Fruit fly (Drosophila melanogaster): Measurements from ENCODE around the gene Cp110.

The Cp110 gene

dm6 chrX:22481860-22482544, at the start of gene Cp110, which contains the start of gene CG12576:
TSS of gene Cp110 (plus strand) at chrX:22482082.
TSS of gene CG12576 (minus strand) at chrX:22482357.
- no peak for TF ChIP-seq Dll (optimal IDR thresholded peaks at IDR 0.05)
- TF ChIP-seq pan (optimal IDR thresholded peaks at IDR 0.05) = no peak
- no peak for TF ChIP-seq usp (GFP tag; optimal IDR thresholded peaks at IDR 0.05)
- TF ChIP-seq psq (optimal IDR thresholded peaks at IDR 0.05) = no peak
- no peak for TF ChIP-seq CG8478 (optimal IDR thresholded peaks at IDR 0.05)
- TF ChIP-seq EcR (GFP tag; optimal IDR thresholded peaks at IDR 0.05) = no peak

- peak; percentile 99 for TF ChIP-seq pan (optimal IDR thresholded peaks at IDR 0.05)
Observed at dm6 chrX:22432929-22433605, 48.8 kb upstream of the Cp110 start.

DNA sequence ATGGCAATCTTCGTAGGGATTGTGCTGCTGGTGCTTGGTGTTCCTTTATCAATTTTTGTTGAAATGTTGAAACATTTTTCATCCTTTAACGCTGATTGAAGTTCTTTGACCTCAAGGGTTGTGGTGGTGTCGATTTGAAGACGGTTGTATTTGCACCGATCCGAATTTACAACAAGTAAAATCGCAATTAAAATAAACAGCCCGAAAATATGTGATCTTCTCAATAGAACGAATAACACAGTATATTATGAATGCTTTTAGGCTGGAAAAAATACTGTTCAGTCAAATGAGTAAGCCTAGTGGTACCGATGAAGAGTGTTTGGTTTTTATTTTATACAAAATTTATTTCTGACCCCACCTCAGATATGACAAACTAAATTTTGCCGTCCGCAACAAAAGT, 38.8 kb upstream of the Cp110 start:
- no peak for TF ChIP-seq pan (optimal IDR thresholded peaks at IDR 0.05)
- TF ChIP-seq CG8478 (optimal IDR thresholded peaks at IDR 0.05) = no peak
- TF ChIP-seq Dll (optimal IDR thresholded peaks at IDR 0.05) = no peak
- TF ChIP-seq psq (optimal IDR thresholded peaks at IDR 0.05) = no peak
- TF ChIP-seq EcR (GFP tag; optimal IDR thresholded peaks at IDR 0.05) = no peak
- TF ChIP-seq usp (GFP tag; optimal IDR thresholded peaks at IDR 0.05) = no peak

dm6 chrX:22443518-22443917, 38.4 kb upstream of the Cp110 start:
- no peak for TF ChIP-seq EcR (GFP tag; optimal IDR thresholded peaks at IDR 0.05)
- no peak for TF ChIP-seq CG8478 (optimal IDR thresholded peaks at IDR 0.05)
- no peak for TF ChIP-seq Dll (optimal IDR thresholded peaks at IDR 0.05)
- TF ChIP-seq psq (optimal IDR thresholded peaks at IDR 0.05) = no peak
- no peak for TF ChIP-seq usp (GFP tag; optimal IDR thresholded peaks at IDR 0.05)
- TF ChIP-seq pan (optimal IDR thresholded peaks at IDR 0.05) = no peak

DNA sequence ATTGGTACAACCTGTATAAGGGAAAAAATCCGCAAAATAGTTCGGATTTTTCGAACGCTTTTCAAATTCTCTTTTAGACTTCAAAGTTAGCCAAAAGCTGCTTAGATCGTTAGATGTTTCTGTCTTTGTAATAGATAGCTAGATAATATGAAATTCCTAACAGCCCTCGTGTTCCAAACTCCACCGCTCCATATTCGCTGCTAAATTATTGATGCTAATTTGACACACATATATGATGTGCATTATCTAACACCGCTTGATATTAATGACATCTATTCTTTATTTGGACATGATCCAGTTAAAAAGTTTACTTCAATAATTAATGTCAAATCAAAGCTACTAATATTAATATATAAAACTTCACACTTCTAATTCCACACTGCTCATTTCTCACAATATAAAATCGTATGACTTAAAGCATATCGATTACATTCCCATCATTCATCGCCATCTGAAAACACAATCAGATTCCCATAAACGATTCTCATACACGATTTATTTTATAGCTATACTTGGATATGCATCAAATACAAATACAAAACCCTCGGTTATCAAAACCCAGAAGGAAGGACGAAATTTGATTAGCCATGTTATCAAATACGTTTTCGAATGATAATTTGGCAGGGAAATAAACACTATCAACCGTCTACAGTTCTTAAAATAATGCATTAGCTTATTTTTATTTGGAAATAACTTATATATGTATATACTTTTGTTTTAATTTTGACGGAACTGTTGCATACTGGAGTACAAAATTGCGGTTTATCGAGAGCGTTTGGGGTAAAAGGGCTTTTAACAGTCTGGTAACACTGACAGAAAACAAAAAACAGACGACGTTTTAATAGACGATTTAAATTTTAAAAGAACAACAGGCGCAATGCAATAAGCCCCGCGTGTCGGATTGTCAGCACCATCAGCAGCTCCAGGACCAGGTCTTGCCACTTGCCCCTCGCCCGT, 37.6 kb upstream of the Cp110 start, which contains the start of gene CG14621:
CG14621 (plus strand) TSS at position 274 of the 957 bp plus-strand sequence.
- no peak for TF ChIP-seq usp (GFP tag; optimal IDR thresholded peaks at IDR 0.05)
- no peak for TF ChIP-seq CG8478 (optimal IDR thresholded peaks at IDR 0.05)
- no peak for TF ChIP-seq psq (optimal IDR thresholded peaks at IDR 0.05)
- no peak for TF ChIP-seq Dll (optimal IDR thresholded peaks at IDR 0.05)
- TF ChIP-seq EcR (GFP tag; optimal IDR thresholded peaks at IDR 0.05) = no peak
- no peak for TF ChIP-seq pan (optimal IDR thresholded peaks at IDR 0.05)

- TF ChIP-seq EcR (GFP tag; optimal IDR thresholded peaks at IDR 0.05) (no peak), CG8478 (optimal IDR thresholded peaks at IDR 0.05) (no peak)
Observed at dm6 chrX:22449191-22449787, 32.6 kb upstream of the Cp110 start, which contains the start of the genes CG14615 and tilB. TSS of gene CG14615 (minus strand) at chrX:22449491. TSS of gene tilB (plus strand) at chrX:22449737.

- TF ChIP-seq usp (GFP tag; optimal IDR thresholded peaks at IDR 0.05) (no peak), pan (optimal IDR thresholded peaks at IDR 0.05) (no peak), psq (optimal IDR thresholded peaks at IDR 0.05) (no peak), Dll (optimal IDR thresholded peaks at IDR 0.05) (no peak), CG8478 (optimal IDR thresholded peaks at IDR 0.05) (no peak), EcR (GFP tag; optimal IDR thresholded peaks at IDR 0.05) (no peak)
Observed at dm6 chrX:22455023-22455422, 26.9 kb upstream of the Cp110 start, which contains the start of gene wap. TSS of gene wap (minus strand) at chrX:22455422.

- TF ChIP-seq psq (optimal IDR thresholded peaks at IDR 0.05) (no peak), EcR (GFP tag; optimal IDR thresholded peaks at IDR 0.05) (no peak), usp (GFP tag; optimal IDR thresholded peaks at IDR 0.05) (no peak), pan (optimal IDR thresholded peaks at IDR 0.05) (no peak), Dll (optimal IDR thresholded peaks at IDR 0.05) (no peak), CG8478 (optimal IDR thresholded peaks at IDR 0.05) (no peak)
Observed at dm6 chrX:22455509-22456179, 26.2 kb upstream of the Cp110 start, which contains the start of gene Usp2. TSS of gene Usp2 (plus strand) at chrX:22455803.

DNA sequence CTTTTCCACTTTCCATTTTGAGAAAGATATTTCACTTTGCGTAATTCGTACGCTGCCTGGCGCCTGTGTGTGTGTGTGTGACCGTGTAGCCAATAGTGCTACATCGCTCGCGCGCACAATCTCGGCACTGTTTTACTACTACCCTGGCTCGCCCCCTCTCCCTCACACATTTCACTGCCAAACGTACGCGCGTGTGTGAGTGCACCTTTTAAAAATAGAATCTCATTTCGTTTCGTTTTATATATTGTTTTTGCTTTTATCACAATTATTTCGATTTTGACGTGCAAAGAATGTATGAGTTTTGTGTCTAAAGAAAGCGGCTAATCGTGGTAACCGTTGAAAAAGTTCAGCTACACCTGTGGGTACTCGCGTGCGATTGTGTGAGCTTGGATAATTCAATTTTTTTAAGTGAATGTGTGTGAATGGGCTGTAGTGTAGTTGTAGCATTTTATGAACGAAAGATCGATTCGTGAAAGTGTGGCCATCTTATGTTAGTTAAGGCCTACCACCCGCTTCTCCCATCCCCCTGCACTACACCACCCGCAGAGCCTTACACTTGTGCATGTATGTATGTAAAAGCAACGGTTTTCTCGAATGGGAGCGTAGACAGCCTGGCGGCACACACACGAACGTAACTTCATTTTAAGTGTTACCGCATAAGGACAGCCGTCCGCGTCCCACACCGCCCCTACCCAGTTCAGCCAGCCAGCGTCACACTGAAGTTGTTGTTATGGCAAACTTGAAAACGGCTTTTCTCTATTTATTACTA, 25.5 kb upstream of the Cp110 start:
- TF ChIP-seq CG8478 (optimal IDR thresholded peaks at IDR 0.05) = no peak
- TF ChIP-seq psq (optimal IDR thresholded peaks at IDR 0.05) = no peak
- TF ChIP-seq pan (optimal IDR thresholded peaks at IDR 0.05) = no peak
- TF ChIP-seq Dll (optimal IDR thresholded peaks at IDR 0.05) = no peak
- no peak for TF ChIP-seq usp (GFP tag; optimal IDR thresholded peaks at IDR 0.05)

DNA sequence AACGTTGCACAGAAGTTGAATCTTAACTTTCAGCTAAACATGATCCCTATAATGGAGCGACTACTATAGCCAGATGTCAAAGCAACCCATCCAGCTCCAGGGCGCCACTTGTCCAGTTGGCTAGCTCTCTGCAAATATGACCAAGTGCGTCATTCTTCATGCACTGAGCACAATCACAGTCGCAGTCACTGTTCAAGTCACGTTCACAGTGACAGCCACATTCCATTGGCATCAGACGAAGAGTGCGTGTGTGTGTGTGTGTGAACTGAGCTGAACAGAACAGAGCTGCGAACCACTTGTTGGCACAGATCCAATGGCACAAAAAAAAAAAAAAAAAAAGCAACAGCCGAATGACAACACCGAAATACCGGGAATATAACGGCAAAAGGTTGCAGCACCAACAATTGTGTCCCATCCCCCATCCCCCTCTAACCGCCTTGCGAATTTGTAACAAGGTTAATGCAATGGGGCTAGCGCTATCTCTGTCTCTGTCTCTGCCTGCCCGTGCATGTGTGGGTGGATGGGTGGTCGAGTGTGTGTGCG, 20.6 kb upstream of the Cp110 start:
- TF ChIP-seq usp (GFP tag; optimal IDR thresholded peaks at IDR 0.05) (no peak), psq (optimal IDR thresholded peaks at IDR 0.05) (no peak), pan (optimal IDR thresholded peaks at IDR 0.05) (no peak)
